Worm (Caenorhabditis elegans): ENCODE data around the gene sra-7.

DNA sequence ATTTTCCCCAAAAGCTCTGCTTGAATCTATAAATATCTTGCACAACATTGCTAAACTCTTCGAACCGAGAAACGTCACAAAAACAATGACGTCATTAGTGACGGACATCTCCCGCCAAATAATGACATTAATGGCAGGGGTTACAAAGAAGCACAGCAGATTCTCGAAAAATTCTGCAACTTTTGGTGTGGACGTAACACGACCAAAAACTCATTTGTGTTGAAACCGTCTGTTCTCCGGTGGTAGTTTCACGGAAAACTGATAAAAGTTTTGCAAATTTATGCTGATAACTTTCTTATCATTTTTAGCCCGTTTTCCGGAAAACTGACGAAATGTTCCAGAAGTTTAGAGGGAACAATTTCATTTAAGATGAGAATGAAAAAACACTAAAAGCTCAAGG, 45.9 kb upstream of the sra-7 start:
- TF ChIP-seq him-1 (tag; optimal IDR thresholded peaks at IDR 0.05) (no peak), W03F9.2 (tag; optimal IDR thresholded peaks at IDR 0.05) (no peak)
